Worm (Caenorhabditis elegans): ENCODE data around the gene Y75B8A.19.

DNA sequence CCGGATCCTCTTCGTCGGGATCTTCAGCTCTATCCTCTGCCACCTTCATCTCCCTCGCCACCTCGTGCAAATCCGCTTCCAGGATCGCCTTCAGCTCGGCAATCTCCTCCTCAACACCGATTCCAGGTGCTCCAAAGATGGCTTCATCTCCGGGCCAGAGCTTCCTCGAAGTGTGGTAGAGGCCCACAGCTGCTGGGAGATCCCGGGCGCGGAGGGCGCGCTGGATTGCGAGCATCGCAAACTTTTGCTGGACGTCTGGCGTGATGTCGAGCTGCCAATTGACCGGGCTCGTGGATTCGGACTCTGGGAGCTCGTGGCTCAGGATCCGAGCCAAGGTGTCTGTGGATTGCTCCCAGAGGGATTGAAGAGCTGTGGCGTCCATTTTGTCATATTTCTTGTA is 19.1 kb downstream of the Y75B8A.19 start:
- no peak for TF ChIP-seq him-1 (tag; optimal IDR thresholded peaks at IDR 0.05)
- no peak for TF ChIP-seq W03F9.2 (tag; optimal IDR thresholded peaks at IDR 0.05)
- TF ChIP-seq dao-5 (tag; optimal IDR thresholded peaks at IDR 0.05) = no peak
